Worm (Caenorhabditis elegans) whole organism, late embryonic: ENCODE measurements around the gene sdz-24.

Source experiments
- C38D4.7 ChIP-seq: fragments of 200-800 bp; sonication (Bioruptor generic); optimal IDR thresholded peaks from 2 replicates; lab custom pipeline; 2018; ENCODE audit warnings: mild to moderate bottlenecking, missing genetic modification characterization, moderate library complexity, missing compliant biosample characterization
- F13H6.1 ChIP-seq: sonication (generic microtip); optimal IDR thresholded peaks from 2 replicates; lab custom pipeline; 2016; ENCODE audit warnings: missing genetic modification characterization, missing compliant biosample characterization
- K02D7.2 ChIP-seq: sonication (generic microtip); optimal IDR thresholded peaks from 2 replicates; lab custom pipeline; 2017; ENCODE audit warnings: mild to moderate bottlenecking, missing genetic modification characterization, missing compliant biosample characterization
- Y22D7AL.16 ChIP-seq: sonication (generic microtip); optimal IDR thresholded peaks from 2 replicates; lab custom pipeline; 2016; ENCODE audit warnings: missing genetic modification characterization, missing compliant biosample characterization
- ahr-1 ChIP-seq: sonication (generic microtip); optimal IDR thresholded peaks from 2 replicates; lab custom pipeline; 2016; ENCODE audit warnings: missing genetic modification characterization, missing compliant biosample characterization
- ceh-18 ChIP-seq: sonication (generic microtip); optimal IDR thresholded peaks from 2 replicates; lab custom pipeline; 2016; ENCODE audit warnings: missing genetic modification characterization, missing compliant biosample characterization
- ceh-19 ChIP-seq: fragments of 200-800 bp; sonication (Bioruptor generic); optimal IDR thresholded peaks from 2 replicates; lab custom pipeline; 2018; ENCODE audit warnings: mild to moderate bottlenecking, missing genetic modification characterization, missing compliant biosample characterization
- ceh-2 ChIP-seq: sonication (generic microtip); optimal IDR thresholded peaks from 2 replicates; lab custom pipeline; 2016; ENCODE audit warnings: missing genotype, missing genetic modification characterization, missing compliant biosample characterization
- ceh-24 ChIP-seq: sonication (generic microtip); optimal IDR thresholded peaks from 2 replicates; lab custom pipeline; 2016; ENCODE audit warnings: mild to moderate bottlenecking, missing genetic modification characterization, missing compliant biosample characterization
- ceh-31 ChIP-seq: sonication (generic microtip); optimal IDR thresholded peaks from 2 replicates; lab custom pipeline; 2016; ENCODE audit warnings: missing genetic modification characterization, missing compliant biosample characterization
- ceh-34 ChIP-seq: sonication (generic microtip); optimal IDR thresholded peaks from 2 replicates; lab custom pipeline; 2016; ENCODE audit warnings: mild to moderate bottlenecking, missing genetic modification characterization, missing compliant biosample characterization
- ceh-9 ChIP-seq: sonication (generic microtip); optimal IDR thresholded peaks from 2 replicates; lab custom pipeline; 2016; ENCODE audit warnings: mild to moderate bottlenecking, missing genetic modification characterization, inconsistent platforms, missing compliant biosample characterization
- elt-2 ChIP-seq: sonication (generic microtip); optimal IDR thresholded peaks from 2 replicates; lab custom pipeline; 2016; ENCODE audit warnings: missing genetic modification reagents, missing genetic modification characterization, missing compliant biosample characterization
- elt-4 ChIP-seq: sonication (generic microtip); optimal IDR thresholded peaks from 2 replicates; lab custom pipeline; 2016; ENCODE audit warnings: missing genetic modification characterization, missing compliant biosample characterization
- fax-1 ChIP-seq: sonication (generic microtip); optimal IDR thresholded peaks from 2 replicates; lab custom pipeline; 2016; ENCODE audit warnings: missing genotype, missing genetic modification characterization, missing compliant biosample characterization
- gmeb-2 ChIP-seq: sonication (generic microtip); optimal IDR thresholded peaks from 2 replicates; lab custom pipeline; 2016; ENCODE audit warnings: missing genetic modification characterization, inconsistent platforms, missing compliant biosample characterization
- hlh-15 ChIP-seq: sonication (generic microtip); optimal IDR thresholded peaks from 2 replicates; lab custom pipeline; 2016; ENCODE audit warnings: missing genetic modification characterization, missing compliant biosample characterization
- hlh-30 ChIP-seq: sonication (generic microtip); optimal IDR thresholded peaks from 2 replicates; lab custom pipeline; 2017; ENCODE audit warnings: antibody characterized with exemption, missing genetic modification characterization, missing compliant biosample characterization; ENCODE audit not compliant: insufficient read depth
- mec-3 ChIP-seq: sonication (generic microtip); optimal IDR thresholded peaks from 2 replicates; lab custom pipeline; 2016; ENCODE audit warnings: borderline replicate concordance, missing genetic modification characterization, missing compliant biosample characterization
- nfya-1 ChIP-seq: sonication (generic microtip); optimal IDR thresholded peaks from 2 replicates; lab custom pipeline; 2017; ENCODE audit warnings: missing genetic modification characterization, mild to moderate bottlenecking, missing compliant biosample characterization, antibody characterized with exemption, moderate library complexity
- nhr-232 ChIP-seq: sonication (generic microtip); optimal IDR thresholded peaks from 2 replicates; lab custom pipeline; 2016; ENCODE audit warnings: missing genetic modification characterization, missing compliant biosample characterization
- npax-4 ChIP-seq: sonication (generic microtip); optimal IDR thresholded peaks from 2 replicates; lab custom pipeline; 2016; ENCODE audit warnings: missing genetic modification characterization, missing compliant biosample characterization
- odd-2 ChIP-seq: sonication (generic microtip); optimal IDR thresholded peaks from 2 replicates; lab custom pipeline; 2017; ENCODE audit warnings: antibody characterized with exemption, mild to moderate bottlenecking, missing genetic modification characterization, missing compliant biosample characterization
- pag-3 ChIP-seq: sonication (generic microtip); optimal IDR thresholded peaks from 2 replicates; lab custom pipeline; 2016; ENCODE audit warnings: missing compliant biosample characterization, missing genetic modification characterization, borderline replicate concordance
- pat-9 ChIP-seq: fragments of 200-800 bp; sonication (Bioruptor generic); optimal IDR thresholded peaks from 2 replicates; lab custom pipeline; 2018; ENCODE audit warnings: mild to moderate bottlenecking, missing genetic modification characterization, moderate library complexity, missing compliant biosample characterization
- pax-1 ChIP-seq: fragments of 150-350 bp; optimal IDR thresholded peaks from 2 replicates; lab custom pipeline; 2014; ENCODE audit warnings: missing biosample characterization, missing genetic modification characterization
- ref-2 ChIP-seq: sonication (generic microtip); optimal IDR thresholded peaks from 2 replicates; lab custom pipeline; 2016; ENCODE audit warnings: missing genetic modification characterization, missing compliant biosample characterization
- rnt-1 ChIP-seq: sonication (generic microtip); optimal IDR thresholded peaks from 2 replicates; lab custom pipeline; 2016; ENCODE audit warnings: missing genetic modification characterization, missing compliant biosample characterization
- sdc-2 ChIP-seq: sonication (generic microtip); optimal IDR thresholded peaks from 2 replicates; lab custom pipeline; 2016; ENCODE audit warnings: missing genotype, missing genetic modification characterization, missing compliant biosample characterization
- sox-2 ChIP-seq: fragments of 200-800 bp; sonication (Bioruptor generic); IDR thresholded peaks from 2 replicates; pipeline ENCODE4 v1.3.6; 2022; ENCODE audit warnings: missing genetic modification reagents, missing genetic modification characterization, missing compliant biosample characterization
- sox-4 ChIP-seq: sonication (generic microtip); optimal IDR thresholded peaks from 2 replicates; lab custom pipeline; 2017; ENCODE audit warnings: mild to moderate bottlenecking, missing genetic modification characterization, inconsistent platforms, missing compliant biosample characterization
- tbx-2 ChIP-seq: sonication (generic microtip); optimal IDR thresholded peaks from 2 replicates; lab custom pipeline; 2016; ENCODE audit warnings: missing genetic modification characterization, missing compliant biosample characterization
- tbx-7 ChIP-seq: sonication (generic microtip); optimal IDR thresholded peaks from 2 replicates; lab custom pipeline; 2016; ENCODE audit warnings: missing genotype, missing genetic modification characterization, missing compliant biosample characterization
- ttx-3 ChIP-seq: sonication (generic microtip); optimal IDR thresholded peaks from 2 replicates; lab custom pipeline; 2016; ENCODE audit warnings: missing genetic modification reagents, missing genetic modification characterization, missing compliant biosample characterization
- unc-42 ChIP-seq: sonication (generic microtip); optimal IDR thresholded peaks from 2 replicates; lab custom pipeline; 2016; ENCODE audit warnings: missing genotype, missing genetic modification characterization, missing compliant biosample characterization
- unc-55 ChIP-seq: sonication (generic microtip); optimal IDR thresholded peaks from 2 replicates; lab custom pipeline; 2017; ENCODE audit warnings: missing biosample characterization, missing genetic modification reagents, missing genetic modification characterization
- unc-86 ChIP-seq: sonication (generic microtip); optimal IDR thresholded peaks from 2 replicates; lab custom pipeline; 2016; ENCODE audit warnings: missing genetic modification characterization, missing compliant biosample characterization
- zip-5 ChIP-seq: sonication (generic microtip); optimal IDR thresholded peaks from 2 replicates; lab custom pipeline; 2016; ENCODE audit warnings: missing genetic modification characterization, missing compliant biosample characterization
- ztf-16 ChIP-seq: sonication (generic microtip); optimal IDR thresholded peaks from 2 replicates; lab custom pipeline; 2017; ENCODE audit warnings: missing genetic modification characterization, missing compliant biosample characterization

sdz-24 gene

ce11 chrII:622478-622877 is 36.0 kb upstream of the sdz-24 start:
- TF ChIP-seq nfya-1 (tag; lab: Kevin White, UChicago) (peak; percentile 45), ceh-31 (peak; percentile 26), ceh-18 (no peak), unc-55 (peak; percentile 26), ceh-34 (tag; lab: Kevin White, UChicago) (peak; percentile 53), pag-3 (no peak), C38D4.7 (no peak), ceh-19 (no peak)

DNA sequence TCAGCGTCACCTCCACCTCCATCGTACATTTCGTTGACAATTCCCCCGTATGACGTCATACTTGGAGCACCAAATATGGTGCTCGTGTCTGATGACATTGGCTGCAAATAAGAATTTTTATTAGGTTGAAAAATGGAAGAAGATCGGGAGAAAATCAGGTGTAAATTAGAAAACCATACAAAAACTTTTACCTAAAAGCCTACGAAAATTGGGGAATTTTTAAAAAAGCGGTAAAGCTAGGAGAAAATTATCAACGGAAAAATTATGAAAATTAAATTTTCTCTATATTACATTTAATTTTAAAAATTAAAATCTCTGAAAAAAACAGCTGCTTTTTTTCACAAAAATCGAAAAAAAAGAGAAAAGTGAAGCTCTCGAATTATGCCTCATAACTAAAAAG is 34.0 kb upstream of the sdz-24 start, which contains the start of gene T04B8.5:
Gene T04B8.5, minus strand, starts transcription at position 101 of the 400 bp plus-strand sequence.
- TF ChIP-seq mec-3 (tag; lab: Kevin White, UChicago) (no peak), pag-3 (no peak)

ce11 chrII:625926-626325 is 32.5 kb upstream of the sdz-24 start:
- TF ChIP-seq tbx-2 (peak; percentile 38), ceh-34 (tag; lab: Kevin White, UChicago) (peak; percentile 27), gmeb-2 (no peak), nfya-1 (tag; lab: Kevin White, UChicago) (peak; percentile 62), pat-9 (tag; lab: Kevin White, UChicago) (no peak), F13H6.1 (tag; lab: Kevin White, UChicago) (peak; percentile 4), unc-42 (peak; percentile 12), hlh-30 (peak; percentile 18), zip-5 (tag; lab: Kevin White, UChicago) (no peak), ceh-31 (peak; percentile 61), odd-2 (tag; lab: Kevin White, UChicago) (no peak), ttx-3 (no peak), npax-4 (no peak), ceh-2 (peak; percentile 2), unc-55 (peak; percentile 75)

DNA sequence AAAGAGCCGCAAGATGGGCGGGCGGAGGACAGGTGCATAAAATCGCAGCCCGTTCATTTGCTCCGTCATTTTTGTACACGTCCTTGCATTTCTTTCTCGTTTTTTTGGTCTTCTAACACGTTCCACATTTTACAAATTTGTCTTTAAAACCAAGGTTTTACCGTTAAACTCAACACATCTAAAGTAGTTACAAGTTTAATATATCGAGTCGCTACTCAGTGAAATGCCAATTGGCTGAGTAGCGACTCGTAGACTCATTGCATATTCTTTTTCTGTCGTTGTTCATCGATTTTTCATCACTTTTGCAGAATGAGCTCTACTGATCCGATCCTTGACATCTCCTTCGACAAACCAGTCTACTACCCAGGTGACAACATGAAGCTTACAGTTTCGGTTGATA is 31.3 kb upstream of the sdz-24 start, which contains the start of gene arrd-1:
Gene arrd-1, plus strand, starts transcription at position 301 of the 400 bp plus-strand sequence.
- TF ChIP-seq ceh-24 (tag; lab: Kevin White, UChicago), result no peak
- TF ChIP-seq sox-4, result no peak
- no peak for TF ChIP-seq elt-4 (tag; lab: Kevin White, UChicago)
- TF ChIP-seq ceh-9 (tag; lab: Kevin White, UChicago), result no peak
- no peak for TF ChIP-seq nfya-1 (tag; lab: Kevin White, UChicago)
- TF ChIP-seq K02D7.2 (tag; lab: Kevin White, UChicago), result no peak
- TF ChIP-seq npax-4, result no peak
- TF ChIP-seq nhr-232 (tag; lab: Kevin White, UChicago), result no peak
- no peak for TF ChIP-seq ceh-2
- TF ChIP-seq ahr-1 (tag; lab: Kevin White, UChicago), result no peak

- TF ChIP-seq ahr-1 (tag; lab: Kevin White, UChicago) (no peak), rnt-1 (tag; lab: Kevin White, UChicago) (no peak), fax-1 (tag; lab: Kevin White, UChicago) (no peak), tbx-7 (tag; lab: Kevin White, UChicago) (no peak), elt-2 (no peak), sdc-2 (tag; lab: Kevin White, UChicago) (no peak), hlh-15 (no peak), Y22D7AL.16 (no peak), sox-2 (GFP tag; lab: Robert Waterston, UW) (no peak), ceh-9 (tag; lab: Kevin White, UChicago) (no peak), pax-1 (tag; lab: Kevin White, UChicago) (no peak), unc-86 (no peak), ztf-16 (tag; lab: Kevin White, UChicago) (no peak), ref-2 (tag; lab: Kevin White, UChicago) (no peak), pag-3 (no peak), npax-4 (no peak), hlh-30 (no peak)
These were observed 30.6 kb upstream of the sdz-24 start for ce11 chrII:627913-628312.
